Fruit fly (Drosophila melanogaster) whole organism, embryonic: ENCODE data around the gene Ak3.

ENCODE experiments used
- Adf1 ChIP-seq: fragments of 200-800 bp; sonication (Bioruptor generic); IDR thresholded peaks from 2 replicates; pipeline ENCODE4 v1.3.6; 2022; ENCODE audit warnings: missing biosample characterization, missing genetic modification characterization
- B-H2 ChIP-seq: fragments of 200-800 bp; sonication (Bioruptor generic); optimal IDR thresholded peaks from 2 replicates; lab custom pipeline; 2018; ENCODE audit warnings: missing biosample characterization, mild to moderate bottlenecking, missing genetic modification characterization
- CG11560 ChIP-seq: fragments of 200-800 bp; sonication (Bioruptor generic); IDR thresholded peaks from 3 replicates; pipeline ENCODE4 v1.3.6; 2022; ENCODE audit warnings: missing biosample characterization, missing genetic modification characterization
- CG12071 ChIP-seq: fragments of 200-800 bp; sonication (Bioruptor generic); optimal IDR thresholded peaks from 3 replicates; lab custom pipeline; 2018; ENCODE audit warnings: missing biosample characterization, mild to moderate bottlenecking, missing genetic modification characterization
- CG1233 ChIP-seq: fragments of 200-800 bp; sonication (Bioruptor generic); optimal IDR thresholded peaks from 4 replicates; lab custom pipeline; 2018; ENCODE audit warnings: missing biosample characterization, mild to moderate bottlenecking, missing genetic modification characterization
- CG13775 ChIP-seq: fragments of 200-800 bp; sonication (Bioruptor generic); optimal IDR thresholded peaks from 3 replicates; lab custom pipeline; 2017; ENCODE audit warnings: missing biosample characterization, mild to moderate bottlenecking, missing genetic modification characterization
- CG15479 ChIP-seq: fragments of 200-800 bp; sonication (Bioruptor generic); optimal IDR thresholded peaks from 3 replicates; lab custom pipeline; 2019; ENCODE audit warnings: missing biosample characterization, mild to moderate bottlenecking, missing genetic modification characterization, moderate library complexity
- CG15514 ChIP-seq: fragments of 200-800 bp; sonication (Bioruptor generic); optimal IDR thresholded peaks from 3 replicates; lab custom pipeline; 2017; ENCODE audit warnings: missing biosample characterization, missing genetic modification characterization, mild to moderate bottlenecking, moderate library complexity, missing genetic modification reagents
- CG18262 ChIP-seq: fragments of 200-800 bp; optimal IDR thresholded peaks from 3 replicates; lab custom pipeline; 2019; ENCODE audit warnings: missing biosample characterization, mild to moderate bottlenecking, missing genetic modification characterization, moderate library complexity
- CG2116 ChIP-seq: fragments of 200-800 bp; sonication (Bioruptor generic); optimal IDR thresholded peaks from 3 replicates; lab custom pipeline; 2018; ENCODE audit warnings: missing biosample characterization, mild to moderate bottlenecking, missing genetic modification characterization
- CG31388 ChIP-seq: fragments of 200-800 bp; sonication (Bioruptor generic); optimal IDR thresholded peaks from 2 replicates; lab custom pipeline; 2016; ENCODE audit warnings: missing biosample characterization, missing genetic modification characterization
- CG31441 ChIP-seq: fragments of 200-800 bp; sonication (Bioruptor generic); IDR thresholded peaks from 2 replicates; pipeline ENCODE4 v1.3.6; 2022; ENCODE audit warnings: missing biosample characterization, missing genetic modification characterization
- CG3163 ChIP-seq: fragments of 200-800 bp; sonication (Bioruptor generic); optimal IDR thresholded peaks from 3 replicates; lab custom pipeline; 2016; ENCODE audit warnings: missing biosample characterization, missing genetic modification characterization
- CG3281 ChIP-seq: fragments of 200-800 bp; sonication (Bioruptor generic); optimal IDR thresholded peaks from 3 replicates; lab custom pipeline; 2017; ENCODE audit warnings: missing biosample characterization, mild to moderate bottlenecking, missing genetic modification characterization
- CG33557 ChIP-seq: fragments of 200-800 bp; sonication (Bioruptor generic); optimal IDR thresholded peaks from 2 replicates; lab custom pipeline; 2019; ENCODE audit warnings: missing biosample characterization, mild to moderate bottlenecking, missing genetic modification characterization, moderate library complexity
- CG4328 ChIP-seq: fragments of 200-800 bp; sonication (Bioruptor generic); optimal IDR thresholded peaks from 3 replicates; lab custom pipeline; 2017; ENCODE audit warnings: missing biosample characterization, missing genetic modification reagents, missing genetic modification characterization
- CG7357 ChIP-seq: fragments of 200-800 bp; sonication (Bioruptor generic); IDR thresholded peaks from 3 replicates; pipeline ENCODE4 v1.3.6; 2022; ENCODE audit warnings: missing biosample characterization, missing genetic modification characterization
- CG7839 ChIP-seq: fragments of 200-800 bp; sonication (Bioruptor generic); optimal IDR thresholded peaks from 3 replicates; lab custom pipeline; 2018; ENCODE audit warnings: missing biosample characterization, mild to moderate bottlenecking, missing genetic modification characterization, moderate library complexity
- CG8944 ChIP-seq: fragments of 200-800 bp; sonication (Bioruptor generic); optimal IDR thresholded peaks from 3 replicates; lab custom pipeline; 2016; ENCODE audit warnings: missing biosample characterization, missing genetic modification characterization
- CG9876 ChIP-seq: fragments of 200-800 bp; sonication (Bioruptor generic); optimal IDR thresholded peaks from 2 replicates; lab custom pipeline; 2016; ENCODE audit warnings: missing biosample characterization, missing genetic modification characterization
- Dbx ChIP-seq: fragments of 200-800 bp; sonication (Bioruptor generic); IDR thresholded peaks from 3 replicates; pipeline ENCODE4 v1.3.6; 2022; ENCODE audit warnings: missing biosample characterization, missing genetic modification characterization
- Dip2 ChIP-seq: fragments of 200-800 bp; sonication (Bioruptor generic); IDR thresholded peaks from 2 replicates; pipeline ENCODE4 v1.3.6; 2022; ENCODE audit warnings: missing biosample characterization, missing genetic modification characterization
- Dll ChIP-seq: fragments of 200-800 bp; sonication (Bioruptor generic); IDR thresholded peaks from 4 replicates; pipeline ENCODE4 v1.3.6; 2022; ENCODE audit warnings: missing biosample characterization, missing genetic modification characterization; ENCODE audit not compliant: partially characterized antibody
- Dref ChIP-seq: fragments of 200-800 bp; sonication (Bioruptor generic); IDR thresholded peaks from 2 replicates; pipeline ENCODE4 v1.3.6; 2022; ENCODE audit warnings: missing biosample characterization, missing genetic modification characterization
- Fer3 ChIP-seq: fragments of 200-800 bp; sonication (Bioruptor generic); optimal IDR thresholded peaks from 2 replicates; lab custom pipeline; 2018; ENCODE audit warnings: missing biosample characterization, mild to moderate bottlenecking, missing genetic modification characterization, moderate library complexity
- Mad ChIP-seq: fragments of 200-800 bp; sonication (Bioruptor generic); optimal IDR thresholded peaks from 2 replicates; lab custom pipeline; 2016; ENCODE audit warnings: missing biosample characterization, missing genetic modification characterization
- Optix ChIP-seq: fragments of 200-800 bp; sonication (Bioruptor generic); IDR thresholded peaks from 3 replicates; pipeline ENCODE4 v1.3.6; 2022; ENCODE audit warnings: missing biosample characterization, missing genetic modification characterization
- Sin3A ChIP-seq: fragments of >200 bp; optimal IDR thresholded peaks from 2 replicates; lab custom pipeline; 2018
- Spps ChIP-seq: fragments of 200-800 bp; sonication (Bioruptor generic); optimal IDR thresholded peaks from 2 replicates; lab custom pipeline; 2018; ENCODE audit warnings: missing biosample characterization, mild to moderate bottlenecking, missing genetic modification characterization
- ase ChIP-seq: fragments of 200-800 bp; sonication (Bioruptor generic); IDR thresholded peaks from 3 replicates; pipeline ENCODE4 v1.3.6; 2022; ENCODE audit warnings: missing biosample characterization, missing genetic modification characterization
- bowl ChIP-seq: fragments of 200-800 bp; sonication (Bioruptor generic); IDR thresholded peaks from 2 replicates; pipeline ENCODE4 v1.3.6; 2022; ENCODE audit warnings: missing biosample characterization, missing genetic modification characterization
- cad ChIP-seq: fragments of >200 bp; optimal IDR thresholded peaks from 2 replicates; lab custom pipeline; 2017; ENCODE audit warnings: missing biosample characterization, missing genetic modification characterization
- chif ChIP-seq, 2 experiments: fragments of 200-800 bp; sonication (Bioruptor generic); optimal IDR thresholded peaks; 3 replicates each; lab custom pipeline; 2016; ENCODE audit warnings: missing biosample characterization in 2 of 2, missing genetic modification characterization in 2 of 2
- dati ChIP-seq: fragments of 200-800 bp; sonication (Bioruptor generic); IDR thresholded peaks from 2 replicates; pipeline ENCODE4 v1.3.6; 2022; ENCODE audit warnings: missing biosample characterization, missing genetic modification characterization
- dmrt11E ChIP-seq: fragments of 200-800 bp; sonication (Bioruptor generic); optimal IDR thresholded peaks from 3 replicates; lab custom pipeline; 2018; ENCODE audit warnings: missing biosample characterization, mild to moderate bottlenecking, missing genetic modification characterization, moderate library complexity
- ewg ChIP-seq: fragments of 200-800 bp; sonication (Bioruptor generic); optimal IDR thresholded peaks from 3 replicates; lab custom pipeline; 2017; ENCODE audit warnings: mild to moderate bottlenecking, missing biosample characterization, missing genetic modification reagents, missing genetic modification characterization
- fd96Cb ChIP-seq: fragments of 200-800 bp; sonication (Bioruptor generic); optimal IDR thresholded peaks from 2 replicates; lab custom pipeline; 2018; ENCODE audit warnings: missing biosample characterization, mild to moderate bottlenecking, missing genetic modification characterization, moderate library complexity
- gce ChIP-seq: fragments of 200-800 bp; sonication (Bioruptor generic); IDR thresholded peaks from 3 replicates; pipeline ENCODE4 v1.3.6; 2022; ENCODE audit warnings: missing biosample characterization, missing genetic modification characterization
- grau ChIP-seq: fragments of 200-800 bp; optimal IDR thresholded peaks from 3 replicates; lab custom pipeline; 2019; ENCODE audit warnings: missing biosample characterization, mild to moderate bottlenecking, missing genetic modification characterization, moderate library complexity
- ind ChIP-seq: fragments of 200-800 bp; sonication (Bioruptor generic); optimal IDR thresholded peaks from 3 replicates; lab custom pipeline; 2016; ENCODE audit warnings: missing biosample characterization, missing genetic modification characterization
- inv ChIP-seq: fragments of 200-800 bp; sonication (Bioruptor generic); IDR thresholded peaks from 2 replicates; pipeline ENCODE4 v1.3.6; 2022; ENCODE audit warnings: missing biosample characterization, missing genetic modification characterization; ENCODE audit not compliant: partially characterized antibody
- pfk ChIP-seq: fragments of 200-800 bp; sonication (Bioruptor generic); optimal IDR thresholded peaks from 2 replicates; lab custom pipeline; 2018; ENCODE audit warnings: missing biosample characterization, mild to moderate bottlenecking, missing genetic modification characterization, moderate library complexity
- pum ChIP-seq: fragments of 200-800 bp; sonication (Bioruptor generic); optimal IDR thresholded peaks from 2 replicates; lab custom pipeline; 2016; ENCODE audit warnings: missing biosample characterization, missing genetic modification characterization
- run ChIP-seq: fragments of 200-800 bp; sonication (Bioruptor generic); optimal IDR thresholded peaks from 3 replicates; lab custom pipeline; 2018; ENCODE audit warnings: missing biosample characterization, mild to moderate bottlenecking, missing genetic modification characterization
- salm ChIP-seq: fragments of 200-800 bp; sonication (Bioruptor generic); optimal IDR thresholded peaks from 2 replicates; lab custom pipeline; 2018; ENCODE audit warnings: missing biosample characterization, mild to moderate bottlenecking, missing genetic modification characterization
- shn ChIP-seq: fragments of 200-800 bp; sonication (Bioruptor generic); optimal IDR thresholded peaks from 3 replicates; lab custom pipeline; 2016; ENCODE audit warnings: missing biosample characterization, missing genetic modification characterization
- sim ChIP-seq: fragments of 200-800 bp; sonication (Bioruptor generic); IDR thresholded peaks from 2 replicates; pipeline ENCODE4 v1.3.6; 2022; ENCODE audit warnings: missing biosample characterization, missing genetic modification characterization
- tx ChIP-seq: fragments of 200-800 bp; sonication (Bioruptor generic); optimal IDR thresholded peaks from 2 replicates; lab custom pipeline; 2016; ENCODE audit warnings: missing biosample characterization, missing genetic modification characterization
- unpg ChIP-seq: fragments of 200-800 bp; sonication (Bioruptor generic); optimal IDR thresholded peaks from 3 replicates; lab custom pipeline; 2018; ENCODE audit warnings: missing biosample characterization, mild to moderate bottlenecking, missing genetic modification characterization, moderate library complexity
- zen2 ChIP-seq: fragments of 200-800 bp; sonication (Bioruptor generic); IDR thresholded peaks from 3 replicates; pipeline ENCODE4 v1.3.6; 2022; ENCODE audit warnings: missing biosample characterization, missing genetic modification characterization; ENCODE audit not compliant: partially characterized antibody
- zf30C ChIP-seq: fragments of 200-800 bp; sonication (Bioruptor generic); optimal IDR thresholded peaks from 3 replicates; lab custom pipeline; 2018; ENCODE audit warnings: missing biosample characterization, mild to moderate bottlenecking, missing genetic modification characterization

Ak3 gene

DNA sequence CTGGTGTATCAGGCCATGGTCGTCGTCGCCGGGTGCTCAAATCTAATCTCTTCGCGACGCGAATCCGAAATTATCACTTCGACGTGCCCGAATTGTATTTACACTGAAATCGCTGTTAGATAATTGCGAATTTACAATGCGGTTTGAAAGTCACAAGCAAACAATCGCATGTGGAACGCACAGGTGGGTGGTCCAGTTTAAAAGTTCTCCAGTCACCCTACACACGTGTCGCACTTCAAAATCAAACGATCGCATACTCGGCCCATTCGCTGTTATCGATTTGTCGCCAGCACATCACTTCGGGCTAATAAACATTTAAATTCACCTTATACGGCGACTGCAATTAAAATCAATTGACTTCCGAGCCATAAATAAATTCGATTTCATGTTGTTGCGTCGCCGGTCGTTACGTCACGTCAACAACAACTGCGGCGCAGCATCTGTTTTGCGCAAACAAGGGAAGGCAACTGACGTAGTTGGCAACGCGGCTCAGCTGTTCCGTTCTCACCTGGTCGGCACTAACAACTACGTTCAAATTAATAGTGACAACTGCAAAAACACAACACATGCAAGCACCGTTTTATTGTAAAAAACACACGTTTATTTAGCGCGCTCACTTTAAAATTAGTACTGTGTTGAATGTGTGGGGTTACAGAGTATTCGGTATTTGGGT, 26.5 kb downstream of the Ak3 start, which contains the start of gene CG6574:
Gene CG6574, minus strand, starts transcription at position 216 of the 673 bp plus-strand sequence.
- TF ChIP-seq tx (GFP tag; lab: Kevin White, UChicago) (no peak), CG18262 (tag; lab: Kevin White, UChicago) (peak; percentile 25), Mad (GFP tag; lab: Kevin White, UChicago) (no peak), CG8944 (GFP tag; lab: Kevin White, UChicago) (no peak), CG7357 (GFP tag; lab: Robert Waterston, UW) (no peak), CG15514 (no peak), shn (GFP tag; lab: Kevin White, UChicago) (no peak), Dref (GFP tag; lab: Robert Waterston, UW) (no peak), CG9876 (GFP tag; lab: Kevin White, UChicago) (no peak), Optix (no peak), zf30C (no peak), pfk (GFP tag; lab: Kevin White, UChicago) (no peak), Sin3A (lab: Kevin White, UChicago) (no peak), Dbx (GFP tag; lab: Robert Waterston, UW) (no peak), fd96Cb (tag; lab: Kevin White, UChicago) (no peak), ewg (GFP tag; lab: Kevin White, UChicago) (no peak), salm (tag; lab: Kevin White, UChicago) (no peak), CG15479 (GFP tag; lab: Kevin White, UChicago) (no peak), zen2 (GFP tag; lab: Robert Waterston, UW) (no peak), gce (GFP tag; lab: Robert Waterston, UW) (no peak), chif (GFP tag; optimal IDR thresholded peaks at IDR 0.05; lab: Kevin White, UChicago) (no peak), CG7839 (tag; lab: Kevin White, UChicago) (no peak), inv (GFP tag; lab: Robert Waterston, UW) (no peak), CG4328 (no peak), bowl (GFP tag; lab: Robert Waterston, UW) (no peak), Spps (no peak), cad (GFP tag; lab: Kevin White, UChicago) (no peak), grau (no peak), Fer3 (tag; lab: Kevin White, UChicago) (no peak), Dip2 (GFP tag; lab: Robert Waterston, UW) (no peak), CG13775 (GFP tag; lab: Kevin White, UChicago) (no peak), B-H2 (GFP tag; lab: Kevin White, UChicago) (no peak), unpg (no peak), CG33557 (no peak), dati (GFP tag; lab: Robert Waterston, UW) (no peak), CG31441 (GFP tag; lab: Robert Waterston, UW) (no peak; the same call in 1 of the 2 replicates), run (no peak), CG12071 (GFP tag; lab: Kevin White, UChicago) (peak; percentile 35), dmrt11E (tag; lab: Kevin White, UChicago) (no peak), CG3281 (peak; percentile 12), pum (GFP tag; lab: Kevin White, UChicago) (no peak), ind (GFP tag; lab: Kevin White, UChicago) (peak; percentile 6), CG31388 (GFP tag; lab: Kevin White, UChicago) (no peak), CG1233 (no peak), sim (no peak), CG2116 (GFP tag; lab: Kevin White, UChicago) (no peak), CG3163 (GFP tag; lab: Kevin White, UChicago) (no peak), ase (GFP tag; lab: Robert Waterston, UW) (no peak), Dll (GFP tag; lab: Robert Waterston, UW) (no peak), CG11560 (tag; lab: Robert Waterston, UW) (no peak), Adf1 (GFP tag; lab: Robert Waterston, UW) (peak; percentile 6; the same call in 1 of the 2 replicates)
